Fruit fly (Drosophila melanogaster) whole organism, prepupa: ENCODE measurements around the gene CG13919.

ENCODE experiments used
- Blimp-1 ChIP-seq: fragments of 200-800 bp; sonication (Bioruptor generic); optimal IDR thresholded peaks from 3 replicates; lab custom pipeline; 2017; ENCODE audit warnings: missing biosample characterization, missing genetic modification characterization, mild to moderate bottlenecking, moderate library complexity, missing genetic modification reagents
- CG10631 ChIP-seq: fragments of 200-800 bp; sonication (Bioruptor generic); optimal IDR thresholded peaks from 2 replicates; lab custom pipeline; 2016; ENCODE audit warnings: missing biosample characterization, missing genetic modification characterization
- CG10669 ChIP-seq: fragments of 200-800 bp; sonication (Bioruptor generic); optimal IDR thresholded peaks from 3 replicates; lab custom pipeline; 2018; ENCODE audit warnings: missing biosample characterization, mild to moderate bottlenecking, missing genetic modification characterization, moderate library complexity
- CG11294 ChIP-seq: fragments of 200-800 bp; sonication (Bioruptor generic); IDR thresholded peaks from 2 replicates; pipeline ENCODE4 v1.3.6; 2022; ENCODE audit warnings: missing biosample characterization, missing genetic modification characterization
- CG11762 ChIP-seq: fragments of 200-800 bp; sonication (Bioruptor generic); optimal IDR thresholded peaks from 3 replicates; lab custom pipeline; 2016; ENCODE audit warnings: missing biosample characterization, missing genetic modification characterization; ENCODE audit not compliant: insufficient read depth
- CG11902 ChIP-seq: fragments of 200-800 bp; sonication (Bioruptor generic); optimal IDR thresholded peaks from 3 replicates; lab custom pipeline; 2016; ENCODE audit warnings: missing biosample characterization, missing genetic modification characterization
- CG15336 ChIP-seq: fragments of 200-800 bp; sonication (Bioruptor generic); IDR thresholded peaks from 2 replicates; pipeline ENCODE4 v1.3.6; 2022; ENCODE audit warnings: missing biosample characterization, missing genetic modification characterization
- CG3032 ChIP-seq: fragments of 200-800 bp; optimal IDR thresholded peaks from 2 replicates; lab custom pipeline; 2019; ENCODE audit warnings: missing biosample characterization, mild to moderate bottlenecking, missing genetic modification characterization, moderate library complexity
- CG31627 ChIP-seq: fragments of 200-800 bp; sonication (Bioruptor generic); optimal IDR thresholded peaks from 3 replicates; lab custom pipeline; 2016; ENCODE audit warnings: missing biosample characterization, missing genetic modification characterization
- CG32006 ChIP-seq: fragments of 200-800 bp; sonication (Bioruptor generic); optimal IDR thresholded peaks from 3 replicates; lab custom pipeline; 2017; ENCODE audit warnings: missing biosample characterization, mild to moderate bottlenecking, missing genetic modification characterization
- CG34406 ChIP-seq: fragments of 200-800 bp; sonication (Bioruptor generic); optimal IDR thresholded peaks from 3 replicates; lab custom pipeline; 2016; ENCODE audit warnings: missing biosample characterization, missing genetic modification characterization
- CG3919 ChIP-seq: fragments of 200-800 bp; sonication (Bioruptor generic); optimal IDR thresholded peaks from 3 replicates; lab custom pipeline; 2016; ENCODE audit warnings: missing biosample characterization, missing genetic modification characterization
- CG4318 ChIP-seq: fragments of 200-800 bp; sonication (Bioruptor generic); optimal IDR thresholded peaks from 3 replicates; lab custom pipeline; 2017; ENCODE audit warnings: missing biosample characterization, mild to moderate bottlenecking, missing genetic modification characterization
- CG6276 ChIP-seq: fragments of 200-800 bp; sonication (Bioruptor generic); optimal IDR thresholded peaks from 2 replicates; lab custom pipeline; 2017; ENCODE audit warnings: missing biosample characterization, mild to moderate bottlenecking, missing genetic modification characterization
- CG6792 ChIP-seq: fragments of 200-800 bp; sonication (Bioruptor generic); optimal IDR thresholded peaks from 3 replicates; lab custom pipeline; 2016; ENCODE audit warnings: missing biosample characterization, missing genetic modification characterization
- CG6808 ChIP-seq: fragments of 200-800 bp; sonication (Bioruptor generic); optimal IDR thresholded peaks from 3 replicates; lab custom pipeline; 2017; ENCODE audit warnings: missing biosample characterization, missing genetic modification characterization, mild to moderate bottlenecking, moderate library complexity, missing genetic modification reagents
- CG6854 ChIP-seq: fragments of 200-800 bp; sonication (Bioruptor generic); optimal IDR thresholded peaks from 2 replicates; lab custom pipeline; 2017; ENCODE audit warnings: missing biosample characterization, mild to moderate bottlenecking, missing genetic modification characterization
- CG7368 ChIP-seq: fragments of 200-800 bp; sonication (Bioruptor generic); optimal IDR thresholded peaks from 3 replicates; lab custom pipeline; 2016; ENCODE audit warnings: missing biosample characterization, missing genetic modification characterization
- CG8119 ChIP-seq: fragments of 200-800 bp; sonication (Bioruptor generic); IDR thresholded peaks from 3 replicates; pipeline ENCODE4 v1.3.6; 2022; ENCODE audit warnings: missing biosample characterization, missing genetic modification characterization
- CG8319 ChIP-seq: fragments of 200-800 bp; sonication (Bioruptor generic); optimal IDR thresholded peaks from 3 replicates; lab custom pipeline; 2016; ENCODE audit warnings: missing biosample characterization, missing genetic modification characterization
- CG8632 ChIP-seq: fragments of 200-800 bp; sonication (Bioruptor generic); optimal IDR thresholded peaks from 3 replicates; lab custom pipeline; 2016; ENCODE audit warnings: missing biosample characterization, missing genetic modification characterization
- Eip75B ChIP-seq: fragments of 200-800 bp; sonication (Bioruptor generic); optimal IDR thresholded peaks from 3 replicates; lab custom pipeline; 2016; ENCODE audit warnings: missing biosample characterization, missing genetic modification characterization
- Eip78C ChIP-seq: fragments of 200-800 bp; sonication (Bioruptor generic); peaks from one replicate; lab custom pipeline; 2016; ENCODE audit warnings: missing biosample characterization, missing genetic modification characterization
- Eip93F ChIP-seq: fragments of 200-800 bp; sonication (Bioruptor generic); optimal IDR thresholded peaks from 2 replicates; lab custom pipeline; 2016; ENCODE audit warnings: missing biosample characterization, mild to moderate bottlenecking, missing genetic modification characterization
- Ets21C ChIP-seq: fragments of 200-800 bp; sonication (Bioruptor generic); optimal IDR thresholded peaks from 3 replicates; lab custom pipeline; 2016; ENCODE audit warnings: missing biosample characterization, missing genetic modification characterization
- Gug ChIP-seq: fragments of 200-800 bp; sonication (Bioruptor generic); IDR thresholded peaks from 2 replicates; pipeline ENCODE4 v1.3.6; 2022; ENCODE audit warnings: missing biosample characterization, missing genetic modification characterization
- Hr4 ChIP-seq: fragments of 200-800 bp; sonication (Bioruptor generic); optimal IDR thresholded peaks from 3 replicates; lab custom pipeline; 2016; ENCODE audit warnings: missing biosample characterization, missing genetic modification characterization
- Lpt ChIP-seq: fragments of 200-800 bp; sonication (Bioruptor generic); optimal IDR thresholded peaks from 3 replicates; lab custom pipeline; 2016; ENCODE audit warnings: missing biosample characterization, missing genetic modification characterization
- Met ChIP-seq: fragments of 200-800 bp; sonication (Bioruptor generic); optimal IDR thresholded peaks from 3 replicates; lab custom pipeline; 2016; ENCODE audit warnings: missing biosample characterization, missing genetic modification characterization
- Smox ChIP-seq: fragments of 200-800 bp; sonication (Bioruptor generic); optimal IDR thresholded peaks from 3 replicates; lab custom pipeline; 2016; ENCODE audit warnings: missing biosample characterization, missing genetic modification characterization
- Sox15 ChIP-seq: fragments of 200-800 bp; sonication (Bioruptor generic); optimal IDR thresholded peaks from 3 replicates; lab custom pipeline; 2016; ENCODE audit warnings: missing biosample characterization, missing genetic modification characterization
- achi ChIP-seq: fragments of 200-800 bp; sonication (Bioruptor generic); optimal IDR thresholded peaks from 3 replicates; lab custom pipeline; 2016; ENCODE audit warnings: missing biosample characterization, missing genetic modification characterization
- acj6 ChIP-seq: fragments of 200-800 bp; sonication (Bioruptor generic); optimal IDR thresholded peaks from 3 replicates; lab custom pipeline; 2016; ENCODE audit warnings: missing biosample characterization, missing genetic modification characterization
- cyc ChIP-seq: fragments of 200-800 bp; sonication (Bioruptor generic); optimal IDR thresholded peaks from 3 replicates; lab custom pipeline; 2016; ENCODE audit warnings: missing biosample characterization, missing genetic modification characterization
- dac ChIP-seq: fragments of 200-800 bp; sonication (Bioruptor generic); optimal IDR thresholded peaks from 2 replicates; lab custom pipeline; 2017; ENCODE audit warnings: missing biosample characterization, mild to moderate bottlenecking, missing genetic modification characterization
- dsx ChIP-seq: fragments of 200-800 bp; optimal IDR thresholded peaks from 3 replicates; lab custom pipeline; 2019; ENCODE audit warnings: missing biosample characterization, mild to moderate bottlenecking, missing genetic modification characterization, moderate library complexity; ENCODE audit not compliant: poor library complexity, severe bottlenecking
- esn ChIP-seq: fragments of 200-800 bp; sonication (Bioruptor generic); optimal IDR thresholded peaks from 2 replicates; lab custom pipeline; 2016; ENCODE audit warnings: missing biosample characterization, mild to moderate bottlenecking, missing genetic modification characterization, moderate library complexity
- fd85E ChIP-seq: fragments of 200-800 bp; sonication (Bioruptor generic); optimal IDR thresholded peaks from 3 replicates; lab custom pipeline; 2016; ENCODE audit warnings: missing biosample characterization, missing genetic modification characterization
- fkh ChIP-seq: fragments of 200-800 bp; sonication (Bioruptor generic); optimal IDR thresholded peaks from 3 replicates; lab custom pipeline; 2017; ENCODE audit warnings: missing biosample characterization, mild to moderate bottlenecking, missing genetic modification characterization, moderate library complexity
- lz ChIP-seq: fragments of 200-800 bp; sonication (Bioruptor generic); optimal IDR thresholded peaks from 3 replicates; lab custom pipeline; 2016; ENCODE audit warnings: missing biosample characterization, missing genetic modification characterization
- net ChIP-seq: fragments of 200-800 bp; sonication (Bioruptor generic); optimal IDR thresholded peaks from 3 replicates; lab custom pipeline; 2016; ENCODE audit warnings: missing biosample characterization, missing genetic modification characterization
- pdm3 ChIP-seq: fragments of 200-800 bp; sonication (Bioruptor generic); optimal IDR thresholded peaks from 3 replicates; lab custom pipeline; 2016; ENCODE audit warnings: missing biosample characterization, missing genetic modification characterization
- salr ChIP-seq, 2 experiments: fragments of 200-800 bp; sonication (Bioruptor generic); optimal IDR thresholded peaks; 3 replicates each; lab custom pipeline; 2016 to 2018; ENCODE audit warnings: missing biosample characterization in 2 of 2, missing genetic modification characterization in 2 of 2, mild to moderate bottlenecking in 1 of 2
- spab ChIP-seq: fragments of 200-800 bp; sonication (Bioruptor generic); optimal IDR thresholded peaks from 2 replicates; lab custom pipeline; 2017; ENCODE audit warnings: missing biosample characterization, mild to moderate bottlenecking, missing genetic modification characterization, missing genetic modification reagents
- ss ChIP-seq, 2 experiments: fragments of 200-800 bp; sonication (Bioruptor generic); optimal IDR thresholded peaks; 2 replicates in 1 of 2; 3 replicates in 1 of 2; lab custom pipeline; 2017 to 2018; ENCODE audit warnings: mild to moderate bottlenecking in 2 of 2, missing biosample characterization in 2 of 2, missing genetic modification characterization in 2 of 2, moderate library complexity in 1 of 2
- svp ChIP-seq: fragments of 200-800 bp; sonication (Bioruptor generic); peaks from one replicate; lab custom pipeline; 2016; ENCODE audit warnings: missing biosample characterization, missing genetic modification characterization
- topi ChIP-seq: fragments of 200-800 bp; sonication (Bioruptor generic); optimal IDR thresholded peaks from 3 replicates; lab custom pipeline; 2016; ENCODE audit warnings: missing biosample characterization, missing genetic modification characterization
- vri ChIP-seq: fragments of 200-800 bp; sonication (Bioruptor generic); optimal IDR thresholded peaks from 3 replicates; lab custom pipeline; 2016; ENCODE audit warnings: missing biosample characterization, mild to moderate bottlenecking, missing genetic modification characterization

CG13919 gene

DNA sequence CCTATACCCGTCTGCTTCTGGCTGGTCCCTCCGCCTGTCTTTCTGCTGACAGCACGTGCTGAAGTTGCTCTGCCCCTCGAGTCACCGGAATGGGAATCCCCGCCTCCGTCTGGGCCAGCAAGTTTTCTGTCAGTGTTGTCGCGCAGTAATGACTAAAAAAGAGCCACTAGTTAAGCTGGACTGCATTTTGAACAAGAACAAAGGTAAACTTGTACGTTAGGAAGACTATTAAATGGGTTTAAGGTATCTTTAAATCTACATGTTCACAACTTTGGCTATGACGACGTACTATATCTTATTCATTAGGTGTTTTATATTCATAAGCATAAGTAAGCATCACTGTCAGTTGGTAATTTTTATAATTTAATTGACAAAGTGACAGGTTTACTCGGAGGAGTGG lies 34.1 kb downstream of the CG13919 start (continued):
- peak; percentile 28 for TF ChIP-seq CG10669 (GFP tag; lab: Kevin White, UChicago)
- TF ChIP-seq Hr4 (GFP tag; lab: Kevin White, UChicago), result no peak
- no peak for TF ChIP-seq CG32006
- TF ChIP-seq salr (GFP tag; optimal IDR thresholded peaks at IDR 0.05; lab: Kevin White, UChicago), result no peak
- no peak for TF ChIP-seq Smox (GFP tag; lab: Kevin White, UChicago)
- TF ChIP-seq Blimp-1 (GFP tag; lab: Kevin White, UChicago), result no peak
- no peak for TF ChIP-seq Ets21C (GFP tag; lab: Kevin White, UChicago)

DNA sequence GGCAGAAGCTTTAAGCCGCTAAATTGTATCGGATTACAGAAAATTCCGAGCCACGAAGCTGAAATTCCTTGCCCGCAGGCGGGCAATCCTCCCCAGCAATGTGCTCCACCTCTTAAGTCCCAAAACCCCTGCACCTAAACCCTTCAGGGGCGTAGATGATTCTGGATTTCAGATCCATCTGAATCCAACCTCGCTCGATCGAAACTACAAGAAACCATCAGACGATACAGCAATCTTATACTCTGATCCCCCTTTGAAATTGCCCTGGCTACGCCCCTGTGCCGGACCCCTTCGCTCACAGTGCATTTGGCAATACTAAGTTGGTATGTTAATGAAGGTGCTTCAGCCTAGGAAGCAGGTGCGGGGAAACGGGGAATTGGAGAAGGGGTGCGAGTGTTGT lies 37.8 kb downstream of the CG13919 start:
- TF ChIP-seq CG4318 (GFP tag; lab: Kevin White, UChicago), result no peak
- TF ChIP-seq CG8632 (GFP tag; lab: Kevin White, UChicago), result peak; percentile 36
- no peak for TF ChIP-seq dac
- TF ChIP-seq acj6, result peak; percentile 47
- no peak for TF ChIP-seq fkh (GFP tag; lab: Kevin White, UChicago)
- TF ChIP-seq CG15336 (GFP tag; lab: Robert Waterston, UW), result no peak
- TF ChIP-seq CG31627 (GFP tag; lab: Kevin White, UChicago), result peak; percentile 66
- no peak for TF ChIP-seq CG6854
- TF ChIP-seq net (GFP tag; lab: Kevin White, UChicago), result peak; percentile 40
- TF ChIP-seq dsx (GFP tag; lab: Kevin White, UChicago), result peak; percentile 61
- TF ChIP-seq CG11294, result 0 out of 2 replicates have a peak, but pooled peaks have one; percentile 17
- TF ChIP-seq Ets21C (GFP tag; lab: Kevin White, UChicago), result peak; percentile 39
- TF ChIP-seq CG10631 (GFP tag; lab: Kevin White, UChicago), result peak; percentile 68
- peak; percentile 72 for TF ChIP-seq esn
- TF ChIP-seq Met (GFP tag; lab: Kevin White, UChicago), result peak; percentile 69
- peak; percentile 62 for TF ChIP-seq lz (GFP tag; lab: Kevin White, UChicago)
- TF ChIP-seq CG6276, result no peak
- no peak for TF ChIP-seq Lpt (GFP tag; lab: Kevin White, UChicago)
- TF ChIP-seq CG11762 (GFP tag; lab: Kevin White, UChicago), result peak; percentile 9
- peak; percentile 47 for TF ChIP-seq pdm3 (GFP tag; lab: Kevin White, UChicago)
- peak; percentile 63 for TF ChIP-seq topi (GFP tag; lab: Kevin White, UChicago)
- TF ChIP-seq Gug (GFP tag; lab: Robert Waterston, UW), result peak; percentile 46; the same call in 1 of the 2 replicates
- TF ChIP-seq Hr4 (GFP tag; lab: Kevin White, UChicago), result peak; percentile 29
- TF ChIP-seq CG3919 (GFP tag; lab: Kevin White, UChicago), result peak; percentile 58
- TF ChIP-seq Eip78C (GFP tag; lab: Kevin White, UChicago), result peak; percentile 84
- TF ChIP-seq salr (GFP tag; optimal IDR thresholded peaks at IDR 0.05; lab: Kevin White, UChicago), result peak; percentile 30 to 41
- TF ChIP-seq fd85E (GFP tag; lab: Kevin White, UChicago), result no peak
- peak; percentile 62 for TF ChIP-seq cyc (GFP tag; lab: Kevin White, UChicago)
- peak; percentile 36 for TF ChIP-seq CG34406 (GFP tag; lab: Kevin White, UChicago)
- peak; percentile 74 for TF ChIP-seq CG6808 (GFP tag; lab: Kevin White, UChicago)
- TF ChIP-seq spab (GFP tag; lab: Kevin White, UChicago), result peak; percentile 68
- peak; percentile 50 for TF ChIP-seq achi (GFP tag; lab: Kevin White, UChicago)
- no peak for TF ChIP-seq Eip93F (GFP tag; lab: Kevin White, UChicago)
- peak; percentile 40 for TF ChIP-seq vri (GFP tag; lab: Kevin White, UChicago)
- TF ChIP-seq CG3032 (tag; lab: Kevin White, UChicago), result peak; percentile 78
- TF ChIP-seq ss (GFP tag; optimal IDR thresholded peaks at IDR 0.05; lab: Kevin White, UChicago), result peak; percentile 44 to 66
- TF ChIP-seq Eip75B (GFP tag; lab: Kevin White, UChicago), result peak; percentile 55
- TF ChIP-seq CG32006, result peak; percentile 36
- peak; percentile 25 for TF ChIP-seq CG8319 (GFP tag; lab: Kevin White, UChicago)
- TF ChIP-seq Sox15 (GFP tag; lab: Kevin White, UChicago), result peak; percentile 27
- peak; percentile 77 for TF ChIP-seq CG10669 (GFP tag; lab: Kevin White, UChicago)
- TF ChIP-seq Blimp-1 (GFP tag; lab: Kevin White, UChicago), result peak; percentile 2
- peak; percentile 66 for TF ChIP-seq CG6792 (GFP tag; lab: Kevin White, UChicago)
- peak; percentile 89 for TF ChIP-seq svp (GFP tag; lab: Kevin White, UChicago)
- peak; percentile 38 for TF ChIP-seq CG11902 (GFP tag; lab: Kevin White, UChicago)
- peak; percentile 46 for TF ChIP-seq CG7368
- peak; percentile 53; the same call in 1 of the 3 replicates for TF ChIP-seq CG8119 (GFP tag; lab: Robert Waterston, UW)
- peak; percentile 63 for TF ChIP-seq Smox (GFP tag; lab: Kevin White, UChicago)
